Worm (Caenorhabditis elegans) whole organism, young adult: ENCODE data around the gene scl-3.

Experiments used
- B0261.1 ChIP-seq: sonication (generic microtip); optimal IDR thresholded peaks from 2 replicates; lab custom pipeline; 2016; ENCODE audit warnings: mild to moderate bottlenecking, missing genetic modification characterization, moderate library complexity, missing compliant biosample characterization
- B0336.3 ChIP-seq: fragments of 200-800 bp; sonication (Bioruptor generic); IDR thresholded peaks from 2 replicates; pipeline ENCODE4 v1.3.6; 2022; ENCODE audit warnings: missing genetic modification characterization, missing compliant biosample characterization
- D2030.7 ChIP-seq: fragments of 200-800 bp; sonication (Bioruptor generic); IDR thresholded peaks from 2 replicates; pipeline ENCODE4 v1.3.6; 2022; ENCODE audit warnings: missing genetic modification reagents, missing genetic modification characterization, missing compliant biosample characterization
- F33H1.4 ChIP-seq: fragments of 200-800 bp; sonication (Bioruptor generic); IDR thresholded peaks from 2 replicates; pipeline ENCODE4 v1.3.6; 2022; ENCODE audit warnings: missing genetic modification reagents, missing genetic modification characterization, missing compliant biosample characterization
- F55B11.4 ChIP-seq: sonication (generic microtip); optimal IDR thresholded peaks from 2 replicates; lab custom pipeline; 2016; ENCODE audit warnings: missing compliant biosample characterization, missing genetic modification characterization, borderline replicate concordance; ENCODE audit not compliant: insufficient read depth
- F57C9.4 ChIP-seq: sonication (generic microtip); optimal IDR thresholded peaks from 2 replicates; lab custom pipeline; 2017; ENCODE audit warnings: mild to moderate bottlenecking, missing genetic modification characterization, missing compliant biosample characterization
- K11D2.4 ChIP-seq: fragments of 200-800 bp; sonication (Bioruptor generic); IDR thresholded peaks from 2 replicates; pipeline ENCODE4 v1.3.6; 2022; ENCODE audit warnings: missing genetic modification reagents, missing genetic modification characterization, missing compliant biosample characterization
- Y53F4B.3 ChIP-seq: fragments of 200-800 bp; sonication (Bioruptor generic); IDR thresholded peaks from 2 replicates; pipeline ENCODE4 v1.3.6; 2022; ENCODE audit warnings: missing genetic modification reagents, missing genetic modification characterization, missing compliant biosample characterization
- Y53G8AR.9 ChIP-seq: fragments of 200-800 bp; sonication (Bioruptor generic); conservative IDR thresholded peaks from 2 replicates; pipeline ENCODE4 v1.3.6; 2022; ENCODE audit warnings: missing genetic modification reagents, missing genetic modification characterization, missing compliant biosample characterization
- Y67H2A.10 ChIP-seq: fragments of 200-800 bp; sonication (Bioruptor generic); conservative IDR thresholded peaks from 2 replicates; pipeline ENCODE4 v1.3.6; 2022; ENCODE audit warnings: missing genetic modification reagents, missing genetic modification characterization, missing compliant biosample characterization
- Y79H2A.3 ChIP-seq: fragments of 200-800 bp; sonication (Bioruptor generic); conservative IDR thresholded peaks from 2 replicates; pipeline ENCODE4 v1.3.6; 2022; ENCODE audit warnings: missing genetic modification reagents, missing genetic modification characterization, missing compliant biosample characterization
- akir-1 ChIP-seq: fragments of 200-800 bp; sonication (Bioruptor generic); optimal IDR thresholded peaks from 2 replicates; lab custom pipeline; 2018; ENCODE audit warnings: mild to moderate bottlenecking, missing genetic modification characterization, moderate library complexity, missing compliant biosample characterization
- aptf-2 ChIP-seq: fragments of 200-800 bp; sonication (Bioruptor generic); conservative IDR thresholded peaks from 2 replicates; pipeline ENCODE4 v1.3.6; 2022; ENCODE audit warnings: missing genetic modification reagents, missing genetic modification characterization, missing compliant biosample characterization
- aptf-3 ChIP-seq: fragments of 200-800 bp; sonication (Bioruptor generic); IDR thresholded peaks from 2 replicates; pipeline ENCODE4 v1.3.6; 2022; ENCODE audit warnings: missing genetic modification characterization, missing compliant biosample characterization
- bed-1 ChIP-seq: fragments of 200-800 bp; sonication (Bioruptor generic); IDR thresholded peaks from 2 replicates; pipeline ENCODE4 v1.3.6; 2022; ENCODE audit warnings: missing genetic modification reagents, missing genetic modification characterization, missing compliant biosample characterization
- ccch-3 ChIP-seq: fragments of 200-800 bp; sonication (Bioruptor generic); optimal IDR thresholded peaks from 2 replicates; lab custom pipeline; 2018; ENCODE audit warnings: mild to moderate bottlenecking, missing genetic modification characterization, missing compliant biosample characterization
- cebp-1 ChIP-seq, 2 experiments: fragments of 200-800 bp in 1 of 2; sonication (Bioruptor generic) in 1 of 2; sonication (generic microtip) in 1 of 2; IDR thresholded peaks in 1 of 2; optimal IDR thresholded peaks in 1 of 2; 2 replicates each; pipeline versions ENCODE4 v1.3.6 to Lab custom; 2017 to 2022; ENCODE audit warnings: missing compliant biosample characterization in 2 of 2, missing genetic modification characterization in 2 of 2, mild to moderate bottlenecking in 1 of 2, missing genetic modification reagents in 1 of 2, moderate library complexity in 1 of 2
- cebp-2 ChIP-seq: fragments of 200-800 bp; sonication (Bioruptor generic); IDR thresholded peaks from 2 replicates; pipeline ENCODE4 v1.3.6; 2022; ENCODE audit warnings: missing genetic modification characterization, missing compliant biosample characterization
- ceh-27 ChIP-seq: fragments of 200-800 bp; sonication (Bioruptor generic); optimal IDR thresholded peaks from 2 replicates; lab custom pipeline; 2018; ENCODE audit warnings: mild to moderate bottlenecking, missing genetic modification characterization, moderate library complexity, missing compliant biosample characterization
- chd-7 ChIP-seq: sonication (generic microtip); optimal IDR thresholded peaks from 2 replicates; lab custom pipeline; 2016; ENCODE audit warnings: mild to moderate bottlenecking, missing genetic modification characterization, moderate library complexity, missing compliant biosample characterization
- die-1 ChIP-seq: sonication (generic microtip); optimal IDR thresholded peaks from 2 replicates; lab custom pipeline; 2016; ENCODE audit warnings: missing genotype, mild to moderate bottlenecking, missing genetic modification characterization, missing compliant biosample characterization
- dpl-1 ChIP-seq: fragments of 150-350 bp; optimal IDR thresholded peaks from 2 replicates; lab custom pipeline; 2014; ENCODE audit warnings: missing biosample characterization, missing genetic modification reagents, missing genetic modification characterization
- egl-18 ChIP-seq: fragments of 200-800 bp; sonication (Bioruptor generic); IDR thresholded peaks from 2 replicates; pipeline ENCODE4 v1.3.6; 2022; ENCODE audit warnings: missing genetic modification reagents, missing genetic modification characterization, missing compliant biosample characterization
- fkh-3 ChIP-seq: sonication (generic microtip); optimal IDR thresholded peaks from 2 replicates; lab custom pipeline; 2016; ENCODE audit warnings: mild to moderate bottlenecking, missing genetic modification characterization, missing compliant biosample characterization
- hlh-12 ChIP-seq: sonication (generic microtip); optimal IDR thresholded peaks from 2 replicates; lab custom pipeline; 2016; ENCODE audit warnings: missing genetic modification characterization, missing compliant biosample characterization
- hlh-26 ChIP-seq: fragments of 200-800 bp; sonication (Bioruptor generic); conservative IDR thresholded peaks from 2 replicates; pipeline ENCODE4 v1.3.6; 2022; ENCODE audit warnings: missing genetic modification reagents, missing genetic modification characterization, missing compliant biosample characterization
- lin-54 ChIP-seq: fragments of 200-800 bp; sonication (Bioruptor generic); optimal IDR thresholded peaks from 2 replicates; lab custom pipeline; 2018; ENCODE audit warnings: mild to moderate bottlenecking, missing genetic modification characterization, missing compliant biosample characterization
- lir-1 ChIP-seq: fragments of 200-800 bp; sonication (Bioruptor generic); conservative IDR thresholded peaks from 2 replicates; pipeline ENCODE4 v1.3.6; 2022; ENCODE audit warnings: missing genetic modification reagents, missing genetic modification characterization, missing compliant biosample characterization
- lsy-27 ChIP-seq: sonication (generic microtip); optimal IDR thresholded peaks from 2 replicates; lab custom pipeline; 2017; ENCODE audit warnings: missing genetic modification characterization, mild to moderate bottlenecking, missing compliant biosample characterization, antibody characterized with exemption, missing genotype, borderline replicate concordance; ENCODE audit not compliant: insufficient read depth
- madf-3 ChIP-seq: fragments of 200-800 bp; sonication (Bioruptor generic); IDR thresholded peaks from 2 replicates; pipeline ENCODE4 v1.3.6; 2022; ENCODE audit warnings: missing genetic modification reagents, missing genetic modification characterization, missing compliant biosample characterization
- mes-4 ChIP-seq: sonication (generic microtip); optimal IDR thresholded peaks from 2 replicates; lab custom pipeline; 2016; ENCODE audit warnings: missing genotype, missing genetic modification characterization, missing compliant biosample characterization
- mxl-1 ChIP-seq: sonication (generic microtip); optimal IDR thresholded peaks from 2 replicates; lab custom pipeline; 2016; ENCODE audit warnings: missing genetic modification characterization, missing compliant biosample characterization
- nfya-2 ChIP-seq: fragments of 200-800 bp; sonication (Bioruptor generic); IDR thresholded peaks from 2 replicates; pipeline ENCODE4 v1.3.6; 2022; ENCODE audit warnings: missing genetic modification reagents, missing genetic modification characterization, missing compliant biosample characterization
- nhr-90 ChIP-seq: sonication (generic microtip); optimal IDR thresholded peaks from 2 replicates; lab custom pipeline; 2016; ENCODE audit warnings: missing genotype, mild to moderate bottlenecking, missing genetic modification characterization, missing compliant biosample characterization
- repo-1 ChIP-seq: sonication (generic microtip); optimal IDR thresholded peaks from 2 replicates; lab custom pipeline; 2017; ENCODE audit warnings: mild to moderate bottlenecking, missing genetic modification characterization, missing compliant biosample characterization
- rpc-1 ChIP-seq, 2 experiments: fragments of 150-350 bp in 1 of 2; sonication (generic microtip) in 1 of 2; optimal IDR thresholded peaks; 2 replicates each; lab custom pipeline; 2014 to 2018; ENCODE audit warnings: missing biosample characterization in 1 of 2, missing genetic modification characterization in 1 of 2, missing genetic modification reagents in 1 of 2, missing genotype in 1 of 2
- snpc-1.1 ChIP-seq: sonication (generic microtip); optimal IDR thresholded peaks from 2 replicates; lab custom pipeline; 2017; ENCODE audit warnings: missing genetic modification characterization, mild to moderate bottlenecking, missing compliant biosample characterization, antibody characterized with exemption, moderate library complexity, missing genotype, missing genetic modification reagents; ENCODE audit not compliant: insufficient read depth
- snpc-3.4 ChIP-seq: sonication (generic microtip); optimal IDR thresholded peaks from 2 replicates; lab custom pipeline; 2017; ENCODE audit warnings: missing genetic modification characterization, mild to moderate bottlenecking, missing compliant biosample characterization, antibody characterized with exemption, moderate library complexity, missing genotype, missing genetic modification reagents
- zfh-2 ChIP-seq: fragments of 200-800 bp; sonication (Bioruptor generic); conservative IDR thresholded peaks from 2 replicates; pipeline ENCODE4 v1.3.6; 2022; ENCODE audit warnings: missing genetic modification reagents, missing genetic modification characterization, missing compliant biosample characterization
- ztf-18 ChIP-seq: sonication (generic microtip); optimal IDR thresholded peaks from 2 replicates; lab custom pipeline; 2016; ENCODE audit warnings: missing genotype, mild to moderate bottlenecking, missing genetic modification characterization, missing compliant biosample characterization
- ztf-26 ChIP-seq: sonication (generic microtip); optimal IDR thresholded peaks from 2 replicates; lab custom pipeline; 2017; ENCODE audit warnings: missing genetic modification characterization, missing compliant biosample characterization
- ztf-3 ChIP-seq: fragments of 200-800 bp; sonication (Bioruptor generic); optimal IDR thresholded peaks from 2 replicates; lab custom pipeline; 2018; ENCODE audit warnings: mild to moderate bottlenecking, missing genetic modification characterization, missing compliant biosample characterization

Gene scl-3

ce11 chrIV:13078342-13078741, 19.0 kb downstream of the scl-3 start:
- no peak for TF ChIP-seq aptf-3 (GFP tag; lab: Robert Waterston, UW)
- no peak for TF ChIP-seq chd-7 (tag; lab: Kevin White, UChicago)
- no peak for TF ChIP-seq Y53F4B.3 (GFP tag; lab: Robert Waterston, UW)
- no peak for TF ChIP-seq die-1 (tag; lab: Kevin White, UChicago)
- no peak for TF ChIP-seq nfya-2
- no peak for TF ChIP-seq lir-1
- TF ChIP-seq rpc-1 (optimal IDR thresholded peaks at IDR 0.05; lab: Kevin White, UChicago): no peak
- no peak for TF ChIP-seq rpc-1 (tag; optimal IDR thresholded peaks at IDR 0.05; lab: Kevin White, UChicago)
- TF ChIP-seq bed-1 (GFP tag; lab: Robert Waterston, UW): no peak
- TF ChIP-seq B0336.3 (GFP tag; lab: Robert Waterston, UW): no peak
- TF ChIP-seq nhr-90 (tag; lab: Kevin White, UChicago): no peak
- no peak for TF ChIP-seq hlh-12 (tag; lab: Kevin White, UChicago)
- TF ChIP-seq repo-1 (tag; lab: Kevin White, UChicago): no peak
- TF ChIP-seq aptf-2 (GFP tag; lab: Robert Waterston, UW): no peak
- no peak for TF ChIP-seq lin-54
- TF ChIP-seq B0261.1 (tag; lab: Kevin White, UChicago): no peak
- TF ChIP-seq mes-4: no peak
- TF ChIP-seq akir-1 (GFP tag; lab: Kevin White, UChicago): no peak
- TF ChIP-seq Y79H2A.3: no peak
- no peak for TF ChIP-seq Y53G8AR.9

ce11 chrIV:13079119-13079518, 19.7 kb downstream of the scl-3 start, which contains the start of gene C39E9.8:
Gene C39E9.8 (plus strand): TSS chrIV:13079446.
- TF ChIP-seq cebp-2 (GFP tag; lab: Robert Waterston, UW): 0 out of 2 replicates have a peak, but pooled peaks have one; percentile 38
- TF ChIP-seq ccch-3 (GFP tag; lab: Kevin White, UChicago): no peak
- TF ChIP-seq Y67H2A.10 (GFP tag; lab: Robert Waterston, UW): no peak
- TF ChIP-seq ceh-27: peak; percentile 36
- TF ChIP-seq F33H1.4 (GFP tag; lab: Robert Waterston, UW): no peak
- peak; percentile 38 for TF ChIP-seq ztf-26 (tag; lab: Kevin White, UChicago)
- TF ChIP-seq F57C9.4 (tag; lab: Kevin White, UChicago): no peak
- TF ChIP-seq egl-18 (GFP tag; lab: Robert Waterston, UW): no peak
- no peak for TF ChIP-seq cebp-1 (GFP tag; IDR thresholded peaks at IDR 0.05; lab: Robert Waterston, UW)
- TF ChIP-seq cebp-1 (tag; optimal IDR thresholded peaks at IDR 0.05; lab: Kevin White, UChicago): peak; percentile 24
- no peak for TF ChIP-seq zfh-2
- no peak for TF ChIP-seq D2030.7 (GFP tag; lab: Robert Waterston, UW)

ce11 chrIV:13080185-13080584, 20.8 kb downstream of the scl-3 start:
- no peak for TF ChIP-seq mes-4
- TF ChIP-seq ztf-26 (tag; lab: Kevin White, UChicago): no peak
- no peak for TF ChIP-seq ztf-18 (tag; lab: Kevin White, UChicago)
- no peak for TF ChIP-seq zfh-2
- no peak for TF ChIP-seq Y53F4B.3 (GFP tag; lab: Robert Waterston, UW)
- no peak for TF ChIP-seq mxl-1 (tag; lab: Kevin White, UChicago)
- TF ChIP-seq dpl-1: no peak
- no peak for TF ChIP-seq madf-3 (GFP tag; lab: Robert Waterston, UW)
- no peak for TF ChIP-seq snpc-3.4
- no peak for TF ChIP-seq F57C9.4 (tag; lab: Kevin White, UChicago)
- no peak for TF ChIP-seq ztf-3
- TF ChIP-seq hlh-26: no peak
- TF ChIP-seq lsy-27 (tag; lab: Kevin White, UChicago): no peak
- TF ChIP-seq fkh-3: no peak
- TF ChIP-seq snpc-1.1: no peak
- TF ChIP-seq F55B11.4: no peak
- no peak for TF ChIP-seq K11D2.4 (GFP tag; lab: Robert Waterston, UW)
- no peak for TF ChIP-seq ccch-3 (GFP tag; lab: Kevin White, UChicago)
